Fruit fly (Drosophila melanogaster) whole organism, embryonic: Measurements from ENCODE around the gene prt.

Experiments used
- Bteb2 ChIP-seq: fragments of 200-800 bp; sonication (Bioruptor generic); optimal IDR thresholded peaks from 2 replicates; lab custom pipeline; 2016; ENCODE audit warnings: missing biosample characterization, missing genetic modification characterization
- CG11456 ChIP-seq: fragments of 200-800 bp; sonication (Bioruptor generic); IDR thresholded peaks from 3 replicates; pipeline ENCODE4 v1.3.6; 2022; ENCODE audit warnings: missing biosample characterization, missing genetic modification characterization
- CG11560 ChIP-seq: fragments of 200-800 bp; sonication (Bioruptor generic); IDR thresholded peaks from 3 replicates; pipeline ENCODE4 v1.3.6; 2022; ENCODE audit warnings: missing biosample characterization, missing genetic modification characterization
- CG11696 ChIP-seq: fragments of 200-800 bp; sonication (Bioruptor generic); IDR thresholded peaks from 2 replicates; pipeline ENCODE4 v1.3.6; 2022; ENCODE audit warnings: missing biosample characterization, missing genetic modification characterization
- CG12219 ChIP-seq: fragments of 200-800 bp; sonication (Bioruptor generic); optimal IDR thresholded peaks from 3 replicates; lab custom pipeline; 2018; ENCODE audit warnings: missing biosample characterization, mild to moderate bottlenecking, missing genetic modification characterization
- CG13424 ChIP-seq: fragments of 200-800 bp; sonication (Bioruptor generic); optimal IDR thresholded peaks from 2 replicates; lab custom pipeline; 2019; ENCODE audit warnings: missing biosample characterization, mild to moderate bottlenecking, missing genetic modification characterization, moderate library complexity
- CG14014 ChIP-seq: fragments of 200-800 bp; sonication (Bioruptor generic); IDR thresholded peaks from 2 replicates; pipeline ENCODE4 v1.3.6; 2022; ENCODE audit warnings: missing biosample characterization, missing genetic modification characterization
- CG14050 ChIP-seq: fragments of 200-800 bp; sonication (Bioruptor generic); IDR thresholded peaks from 3 replicates; pipeline ENCODE4 v1.3.6; 2022; ENCODE audit warnings: missing biosample characterization, missing genetic modification characterization
- CG15011 ChIP-seq: fragments of 200-800 bp; sonication (Bioruptor generic); optimal IDR thresholded peaks from 3 replicates; lab custom pipeline; 2018; ENCODE audit warnings: missing biosample characterization, mild to moderate bottlenecking, missing genetic modification characterization
- CG15269 ChIP-seq: fragments of 200-800 bp; sonication (Bioruptor generic); optimal IDR thresholded peaks from 2 replicates; lab custom pipeline; 2018; ENCODE audit warnings: missing biosample characterization, mild to moderate bottlenecking, missing genetic modification characterization, moderate library complexity
- CG16813 ChIP-seq: fragments of 200-800 bp; sonication (Bioruptor generic); IDR thresholded peaks from 3 replicates; pipeline ENCODE4 v1.3.6; 2022; ENCODE audit warnings: missing biosample characterization, missing genetic modification characterization; ENCODE audit not compliant: partially characterized antibody
- CG16815 ChIP-seq: fragments of 200-800 bp; sonication (Bioruptor generic); optimal IDR thresholded peaks from 3 replicates; lab custom pipeline; 2017; ENCODE audit warnings: missing biosample characterization, mild to moderate bottlenecking, missing genetic modification characterization
- CG16863 ChIP-seq: fragments of 200-800 bp; sonication (Bioruptor generic); optimal IDR thresholded peaks from 3 replicates; lab custom pipeline; 2016; ENCODE audit warnings: missing biosample characterization, missing genetic modification characterization
- CG1832 ChIP-seq: fragments of 200-800 bp; sonication (Bioruptor generic); optimal IDR thresholded peaks from 2 replicates; lab custom pipeline; 2017; ENCODE audit warnings: missing biosample characterization, mild to moderate bottlenecking, missing genetic modification characterization, inconsistent platforms
- CG18619 ChIP-seq: fragments of 200-800 bp; sonication (Bioruptor generic); optimal IDR thresholded peaks from 3 replicates; lab custom pipeline; 2017; ENCODE audit warnings: missing biosample characterization, mild to moderate bottlenecking, missing genetic modification characterization
- CG2202 ChIP-seq: fragments of 200-800 bp; sonication (Bioruptor generic); optimal IDR thresholded peaks from 2 replicates; lab custom pipeline; 2018; ENCODE audit warnings: missing biosample characterization, mild to moderate bottlenecking, missing genetic modification characterization
- CG2678 ChIP-seq: fragments of 200-800 bp; sonication (Bioruptor generic); optimal IDR thresholded peaks from 3 replicates; lab custom pipeline; 2019; ENCODE audit warnings: missing biosample characterization, mild to moderate bottlenecking, missing genetic modification characterization, moderate library complexity
- CG3407 ChIP-seq: fragments of 200-800 bp; sonication (Bioruptor generic); optimal IDR thresholded peaks from 2 replicates; lab custom pipeline; 2018; ENCODE audit warnings: missing biosample characterization, mild to moderate bottlenecking, missing genetic modification characterization
- CG4360 ChIP-seq: fragments of 200-800 bp; sonication (Bioruptor generic); IDR thresholded peaks from 2 replicates; pipeline ENCODE4 v1.3.6; 2022; ENCODE audit warnings: missing biosample characterization, missing genetic modification characterization
- CG6765 ChIP-seq: fragments of 200-800 bp; sonication (Bioruptor generic); optimal IDR thresholded peaks from 3 replicates; lab custom pipeline; 2017; ENCODE audit warnings: missing biosample characterization, mild to moderate bottlenecking, missing genetic modification characterization
- CG7357 ChIP-seq: fragments of 200-800 bp; sonication (Bioruptor generic); IDR thresholded peaks from 3 replicates; pipeline ENCODE4 v1.3.6; 2022; ENCODE audit warnings: missing biosample characterization, missing genetic modification characterization
- CG7839 ChIP-seq: fragments of 200-800 bp; sonication (Bioruptor generic); optimal IDR thresholded peaks from 3 replicates; lab custom pipeline; 2018; ENCODE audit warnings: missing biosample characterization, mild to moderate bottlenecking, missing genetic modification characterization, moderate library complexity
- CG8089 ChIP-seq: fragments of 200-800 bp; sonication (Bioruptor generic); optimal IDR thresholded peaks from 3 replicates; lab custom pipeline; 2016; ENCODE audit warnings: missing biosample characterization, missing genetic modification characterization
- CTCF ChIP-seq: fragments of 200-800 bp; sonication (Bioruptor generic); optimal IDR thresholded peaks from 2 replicates; lab custom pipeline; 2017; ENCODE audit warnings: missing biosample characterization, mild to moderate bottlenecking, missing genetic modification characterization, moderate library complexity
- CoRest ChIP-seq: fragments of 200-800 bp; sonication (Bioruptor generic); optimal IDR thresholded peaks from 3 replicates; lab custom pipeline; 2018; ENCODE audit warnings: missing biosample characterization, mild to moderate bottlenecking, missing genetic modification characterization, moderate library complexity
- D19A ChIP-seq: fragments of 200-800 bp; optimal IDR thresholded peaks from 3 replicates; lab custom pipeline; 2019; ENCODE audit warnings: missing biosample characterization, mild to moderate bottlenecking, missing genetic modification characterization, moderate library complexity
- Dll ChIP-seq: fragments of 200-800 bp; sonication (Bioruptor generic); IDR thresholded peaks from 4 replicates; pipeline ENCODE4 v1.3.6; 2022; ENCODE audit warnings: missing biosample characterization, missing genetic modification characterization; ENCODE audit not compliant: partially characterized antibody
- E2f1 ChIP-seq: fragments of 200-800 bp; sonication (Bioruptor generic); IDR thresholded peaks from 2 replicates; pipeline ENCODE4 v1.3.6; 2022; ENCODE audit warnings: missing biosample characterization, missing genetic modification characterization
- HLH4C ChIP-seq: fragments of 200-800 bp; sonication (Bioruptor generic); IDR thresholded peaks from 3 replicates; pipeline ENCODE4 v1.3.6; 2022; ENCODE audit warnings: missing biosample characterization, missing genetic modification characterization; ENCODE audit not compliant: partially characterized antibody
- Hr51 ChIP-seq, 2 experiments: fragments of 200-800 bp; sonication (Bioruptor generic); optimal IDR thresholded peaks; 2 replicates in 1 of 2; 3 replicates in 1 of 2; lab custom pipeline; 2016 to 2018; ENCODE audit warnings: missing biosample characterization in 2 of 2, missing genetic modification characterization in 2 of 2, mild to moderate bottlenecking in 1 of 2, moderate library complexity in 1 of 2
- br ChIP-seq: fragments of >200 bp; optimal IDR thresholded peaks from 2 replicates; lab custom pipeline; 2017
- bsh ChIP-seq, 2 experiments: fragments of 200-800 bp; sonication (Bioruptor generic); optimal IDR thresholded peaks; 2 replicates each; lab custom pipeline; 2017 to 2018; ENCODE audit warnings: mild to moderate bottlenecking in 2 of 2, missing biosample characterization in 2 of 2, missing genetic modification characterization in 2 of 2, moderate library complexity in 1 of 2
- da ChIP-seq: fragments of 200-800 bp; sonication (Bioruptor generic); optimal IDR thresholded peaks from 2 replicates; lab custom pipeline; 2016; ENCODE audit warnings: missing biosample characterization, missing genetic modification characterization
- dimm ChIP-seq: fragments of 200-800 bp; sonication (Bioruptor generic); IDR thresholded peaks from 2 replicates; pipeline ENCODE4 v1.3.6; 2022; ENCODE audit warnings: missing biosample characterization, missing genetic modification characterization
- fd102C ChIP-seq: fragments of 200-800 bp; sonication (Bioruptor generic); optimal IDR thresholded peaks from 2 replicates; lab custom pipeline; 2018; ENCODE audit warnings: missing biosample characterization, mild to moderate bottlenecking, missing genetic modification characterization, moderate library complexity
- grn ChIP-seq: fragments of 200-800 bp; sonication (Bioruptor generic); optimal IDR thresholded peaks from 3 replicates; lab custom pipeline; 2017; ENCODE audit warnings: missing biosample characterization, missing genetic modification characterization
- ind ChIP-seq: fragments of 200-800 bp; sonication (Bioruptor generic); optimal IDR thresholded peaks from 3 replicates; lab custom pipeline; 2016; ENCODE audit warnings: missing biosample characterization, missing genetic modification characterization
- jumu ChIP-seq: fragments of 200-800 bp; sonication (Bioruptor generic); optimal IDR thresholded peaks from 3 replicates; lab custom pipeline; 2016; ENCODE audit warnings: missing biosample characterization, missing genetic modification characterization
- lov ChIP-seq, 2 experiments: fragments of 200-800 bp in 1 of 2; fragments of >200 bp in 1 of 2; sonication (Bioruptor generic) in 1 of 2; IDR thresholded peaks in 1 of 2; optimal IDR thresholded peaks in 1 of 2; 2 replicates in 1 of 2; 3 replicates in 1 of 2; pipeline versions ENCODE4 v1.3.6 to Lab custom; 2017 to 2022; ENCODE audit warnings: missing biosample characterization in 1 of 2, missing genetic modification characterization in 1 of 2
- onecut ChIP-seq: fragments of 200-800 bp; sonication (Bioruptor generic); IDR thresholded peaks from 2 replicates; pipeline ENCODE4 v1.3.6; 2022; ENCODE audit warnings: missing biosample characterization, missing genetic modification characterization
- org-1 ChIP-seq: fragments of 200-800 bp; sonication (Bioruptor generic); optimal IDR thresholded peaks from 2 replicates; lab custom pipeline; 2017; ENCODE audit warnings: missing biosample characterization, missing genetic modification characterization
- phol ChIP-seq: fragments of 200-800 bp; sonication (Bioruptor generic); optimal IDR thresholded peaks from 3 replicates; lab custom pipeline; 2018; ENCODE audit warnings: missing biosample characterization, mild to moderate bottlenecking, missing genetic modification characterization, moderate library complexity
- sd ChIP-seq: fragments of 200-800 bp; sonication (Bioruptor generic); optimal IDR thresholded peaks from 3 replicates; lab custom pipeline; 2018; ENCODE audit warnings: missing biosample characterization, mild to moderate bottlenecking, missing genetic modification characterization, moderate library complexity
- sim ChIP-seq: fragments of 200-800 bp; sonication (Bioruptor generic); IDR thresholded peaks from 2 replicates; pipeline ENCODE4 v1.3.6; 2022; ENCODE audit warnings: missing biosample characterization, missing genetic modification characterization
- sisA ChIP-seq: fragments of 200-800 bp; sonication (Bioruptor generic); IDR thresholded peaks from 2 replicates; pipeline ENCODE4 v1.3.6; 2022; ENCODE audit warnings: missing biosample characterization, missing genetic modification characterization
- tgo ChIP-seq: fragments of 200-800 bp; sonication (Bioruptor generic); IDR thresholded peaks from 3 replicates; pipeline ENCODE4 v1.3.6; 2022; ENCODE audit warnings: missing biosample characterization, missing genetic modification characterization
- toy ChIP-seq: fragments of 200-800 bp; sonication (Bioruptor generic); IDR thresholded peaks from 2 replicates; pipeline ENCODE4 v1.3.6; 2022; ENCODE audit warnings: missing biosample characterization, missing genetic modification characterization
- trem ChIP-seq: fragments of 200-800 bp; optimal IDR thresholded peaks from 3 replicates; lab custom pipeline; 2019; ENCODE audit warnings: missing biosample characterization, mild to moderate bottlenecking, missing genetic modification characterization, moderate library complexity
- z ChIP-seq: fragments of 200-800 bp; sonication (Bioruptor generic); IDR thresholded peaks from 3 replicates; pipeline ENCODE4 v1.3.6; 2022; ENCODE audit warnings: missing biosample characterization, missing genetic modification characterization
- zfh1 ChIP-seq: fragments of 200-800 bp; sonication (Bioruptor generic); IDR thresholded peaks from 3 replicates; pipeline ENCODE4 v1.3.6; 2022; ENCODE audit warnings: missing biosample characterization, missing genetic modification characterization

Gene prt

dm6 chr3R:23713901-23714300 lies 15.1 kb upstream of the prt start:
- TF ChIP-seq CG14014 (GFP tag; lab: Robert Waterston, UW) (peak; percentile 63), br (no peak), ind (GFP tag; lab: Kevin White, UChicago) (peak; percentile 17), CG1832 (no peak), bsh (GFP tag; optimal IDR thresholded peaks at IDR 0.05; lab: Kevin White, UChicago) (peak in 1 of 2 experiments; percentile 82), CG16863 (peak; percentile 43), grn (GFP tag; lab: Kevin White, UChicago) (no peak), CG7357 (GFP tag; lab: Robert Waterston, UW) (no peak), Hr51 (GFP tag; optimal IDR thresholded peaks at IDR 0.05; lab: Kevin White, UChicago) (peak in 1 of 2 experiments; percentile 77), phol (tag; lab: Kevin White, UChicago) (peak; percentile 76), CG11560 (tag; lab: Robert Waterston, UW) (no peak), CG18619 (GFP tag; lab: Kevin White, UChicago) (peak; percentile 41), dimm (0 out of 2 replicates have a peak, but pooled peaks have one; percentile 12), z (GFP tag; lab: Robert Waterston, UW) (no peak), CG6765 (GFP tag; lab: Kevin White, UChicago) (no peak), fd102C (GFP tag; lab: Kevin White, UChicago) (peak; percentile 45), sim (GFP tag; lab: Robert Waterston, UW) (no peak), CG15269 (tag; lab: Kevin White, UChicago) (peak; percentile 76), org-1 (GFP tag; lab: Kevin White, UChicago) (peak; percentile 18), onecut (0 out of 2 replicates have a peak, but pooled peaks have one; percentile 38), jumu (GFP tag; lab: Kevin White, UChicago) (no peak), CG13424 (tag; lab: Kevin White, UChicago) (peak; percentile 66), E2f1 (GFP tag; lab: Robert Waterston, UW) (peak; percentile 50), CG15011 (GFP tag; lab: Kevin White, UChicago) (peak; percentile 9), CG11456 (GFP tag; lab: Robert Waterston, UW) (no peak), CG7839 (tag; lab: Kevin White, UChicago) (peak; percentile 63), lov (optimal IDR thresholded peaks at IDR 0.05; lab: Kevin White, UChicago) (no peak), lov (GFP tag; IDR thresholded peaks at IDR 0.05; lab: Robert Waterston, UW) (peak; percentile 69; the same call in 1 of the 3 replicates), CG4360 (GFP tag; lab: Robert Waterston, UW) (peak; percentile 28; the same call in 1 of the 2 replicates), CG16813 (GFP tag; lab: Robert Waterston, UW) (no peak), CG14050 (GFP tag; lab: Robert Waterston, UW) (no peak), CG12219 (GFP tag; lab: Kevin White, UChicago) (peak; percentile 57), CG16815 (peak; percentile 47), CG3407 (GFP tag; lab: Kevin White, UChicago) (peak; percentile 60), Bteb2 (GFP tag; lab: Kevin White, UChicago) (peak; percentile 50), tgo (peak; percentile 69), CoRest (tag; lab: Kevin White, UChicago) (peak; percentile 71), zfh1 (GFP tag; lab: Robert Waterston, UW) (peak; percentile 57; the same call in 2 of the 3 replicates), Dll (GFP tag; lab: Robert Waterston, UW) (no peak), CG11696 (peak; percentile 47; the same call in 1 of the 2 replicates), trem (tag; lab: Kevin White, UChicago) (peak; percentile 25), CTCF (GFP tag; lab: Kevin White, UChicago) (peak; percentile 9), HLH4C (GFP tag; lab: Robert Waterston, UW) (no peak), sisA (GFP tag; lab: Robert Waterston, UW) (peak; percentile 62), sd (tag; lab: Kevin White, UChicago) (peak; percentile 14), toy (GFP tag; lab: Robert Waterston, UW) (no peak), CG8089 (peak; percentile 16), da (GFP tag; lab: Kevin White, UChicago) (no peak), D19A (tag; lab: Kevin White, UChicago) (peak; percentile 59), CG2202 (tag; lab: Kevin White, UChicago) (peak; percentile 29), CG2678 (tag; lab: Kevin White, UChicago) (peak; percentile 50)
